Worm (Caenorhabditis elegans): ENCODE results near the gene drr-2.

- no peak for TF ChIP-seq elt-3 (tag; optimal IDR thresholded peaks at IDR 0.05)
- no peak for TF ChIP-seq fkh-10 (GFP tag; optimal IDR thresholded peaks at IDR 0.05)
- no peak for TF ChIP-seq ceh-16 (tag; optimal IDR thresholded peaks at IDR 0.05)
- no peak for TF ChIP-seq elt-1 (tag; optimal IDR thresholded peaks at IDR 0.05)
- no peak for TF ChIP-seq lin-39 (tag; optimal IDR thresholded peaks at IDR 0.05)
- TF ChIP-seq fkh-2 (tag; optimal IDR thresholded peaks at IDR 0.05) = no peak
- TF ChIP-seq eor-1 (tag; optimal IDR thresholded peaks at IDR 0.05) = no peak
- TF ChIP-seq elt-2 (tag; optimal IDR thresholded peaks at IDR 0.05) = no peak
- no peak for TF ChIP-seq nhr-76 (tag; optimal IDR thresholded peaks at IDR 0.05)
- no peak for TF ChIP-seq nhr-77 (tag; optimal IDR thresholded peaks at IDR 0.05)
- no peak for TF ChIP-seq ztf-11 (tag; optimal IDR thresholded peaks at IDR 0.05)
- no peak for TF ChIP-seq nhr-28 (tag; optimal IDR thresholded peaks at IDR 0.05)
These were observed 594 bp downstream of the drr-2 start for ce11 chrIII:13642776-13643175.
